Fruit fly (Drosophila melanogaster) whole organism, embryonic: ENCODE measurements around the gene Atf3.
A peak's percentile ranks its signal among the peaks of the same experiment; 100 is the strongest.

ENCODE experiments used
- Antp ChIP-seq: fragments of 200-800 bp; sonication (Bioruptor generic); optimal IDR thresholded peaks from 3 replicates; lab custom pipeline; 2016; ENCODE audit warnings: missing biosample characterization, missing genetic modification characterization
- Blimp-1 ChIP-seq: fragments of 200-800 bp; sonication (Bioruptor generic); optimal IDR thresholded peaks from 3 replicates; lab custom pipeline; 2018; ENCODE audit warnings: missing biosample characterization, missing genetic modification characterization, mild to moderate bottlenecking, moderate library complexity, missing genetic modification reagents
- BtbVII ChIP-seq: fragments of 200-800 bp; sonication (Bioruptor generic); optimal IDR thresholded peaks from 3 replicates; lab custom pipeline; 2017; ENCODE audit warnings: missing biosample characterization, mild to moderate bottlenecking, missing genetic modification characterization
- CG10462 ChIP-seq: fragments of 200-800 bp; sonication (Bioruptor generic); optimal IDR thresholded peaks from 2 replicates; lab custom pipeline; 2016; ENCODE audit warnings: missing biosample characterization, missing genetic modification characterization
- CG11695 ChIP-seq: fragments of 200-800 bp; sonication (Bioruptor generic); IDR thresholded peaks from 3 replicates; pipeline ENCODE4 v1.3.6; 2022; ENCODE audit warnings: missing biosample characterization, missing genetic modification characterization
- CG13123 ChIP-seq: fragments of 200-800 bp; sonication (Bioruptor generic); optimal IDR thresholded peaks from 2 replicates; lab custom pipeline; 2016; ENCODE audit warnings: missing biosample characterization, missing genetic modification characterization
- CG13296 ChIP-seq: fragments of 200-800 bp; sonication (Bioruptor generic); optimal IDR thresholded peaks from 3 replicates; lab custom pipeline; 2018; ENCODE audit warnings: missing biosample characterization, mild to moderate bottlenecking, missing genetic modification characterization
- CG15514 ChIP-seq: fragments of 200-800 bp; sonication (Bioruptor generic); optimal IDR thresholded peaks from 3 replicates; lab custom pipeline; 2017; ENCODE audit warnings: missing biosample characterization, missing genetic modification characterization, mild to moderate bottlenecking, moderate library complexity, missing genetic modification reagents
- CG1602 ChIP-seq: fragments of 200-800 bp; sonication (Bioruptor generic); optimal IDR thresholded peaks from 3 replicates; lab custom pipeline; 2016; ENCODE audit warnings: missing biosample characterization, missing genetic modification characterization
- CG17912 ChIP-seq: fragments of 200-800 bp; sonication (Bioruptor generic); optimal IDR thresholded peaks from 2 replicates; lab custom pipeline; 2018; ENCODE audit warnings: missing biosample characterization, mild to moderate bottlenecking, missing genetic modification characterization
- CG30020 ChIP-seq: fragments of 200-800 bp; optimal IDR thresholded peaks from 2 replicates; lab custom pipeline; 2019; ENCODE audit warnings: missing biosample characterization, mild to moderate bottlenecking, missing genetic modification characterization, moderate library complexity
- CG32532 ChIP-seq: fragments of 200-800 bp; sonication (Bioruptor generic); IDR thresholded peaks from 2 replicates; pipeline ENCODE4 v1.3.6; 2022; ENCODE audit warnings: missing biosample characterization, missing genetic modification characterization
- CG32772 ChIP-seq: fragments of 200-800 bp; sonication (Bioruptor generic); IDR thresholded peaks from 2 replicates; pipeline ENCODE4 v1.3.6; 2022; ENCODE audit warnings: missing biosample characterization, missing genetic modification characterization
- CG6175 ChIP-seq: fragments of 200-800 bp; sonication (Bioruptor generic); IDR thresholded peaks from 3 replicates; pipeline ENCODE4 v1.3.6; 2022; ENCODE audit warnings: missing biosample characterization, missing genetic modification characterization
- CG6813 ChIP-seq: fragments of 200-800 bp; sonication (Bioruptor generic); optimal IDR thresholded peaks from 2 replicates; lab custom pipeline; 2017; ENCODE audit warnings: missing biosample characterization, missing genetic modification characterization, mild to moderate bottlenecking, moderate library complexity, missing genetic modification reagents
- CG7963 ChIP-seq: fragments of 200-800 bp; sonication (Bioruptor generic); IDR thresholded peaks from 3 replicates; pipeline ENCODE4 v1.3.6; 2022; ENCODE audit warnings: missing biosample characterization, missing genetic modification characterization; ENCODE audit not compliant: partially characterized antibody
- CG9797 ChIP-seq: fragments of 200-800 bp; sonication (Bioruptor generic); optimal IDR thresholded peaks from 3 replicates; lab custom pipeline; 2018; ENCODE audit warnings: missing biosample characterization, mild to moderate bottlenecking, missing genetic modification characterization
- CG9932 ChIP-seq: fragments of 200-800 bp; sonication (Bioruptor generic); IDR thresholded peaks from 2 replicates; pipeline ENCODE4 v1.3.6; 2022; ENCODE audit warnings: missing biosample characterization, missing genetic modification characterization
- CoRest ChIP-seq: fragments of 200-800 bp; sonication (Bioruptor generic); optimal IDR thresholded peaks from 3 replicates; lab custom pipeline; 2018; ENCODE audit warnings: missing biosample characterization, mild to moderate bottlenecking, missing genetic modification characterization, moderate library complexity
- Dbx ChIP-seq: fragments of 200-800 bp; sonication (Bioruptor generic); IDR thresholded peaks from 3 replicates; pipeline ENCODE4 v1.3.6; 2022; ENCODE audit warnings: missing biosample characterization, missing genetic modification characterization
- Dp ChIP-seq: fragments of 200-800 bp; sonication (Bioruptor generic); optimal IDR thresholded peaks from 2 replicates; lab custom pipeline; 2018; ENCODE audit warnings: missing biosample characterization, mild to moderate bottlenecking, missing genetic modification characterization, moderate library complexity
- E2f2 ChIP-seq: fragments of 200-800 bp; sonication (Bioruptor generic); IDR thresholded peaks from 2 replicates; pipeline ENCODE4 v1.3.6; 2022; ENCODE audit warnings: missing biosample characterization, missing genetic modification characterization
- ERR ChIP-seq: fragments of 200-800 bp; sonication (Bioruptor generic); optimal IDR thresholded peaks from 2 replicates; lab custom pipeline; 2016; ENCODE audit warnings: missing biosample characterization, missing genetic modification characterization
- Eip74EF ChIP-seq, 2 experiments: fragments of 200-800 bp in 1 of 2; fragments of >200 bp in 1 of 2; sonication (Bioruptor generic) in 1 of 2; optimal IDR thresholded peaks; 2 replicates each; lab custom pipeline; 2017 to 2019; ENCODE audit warnings: missing biosample characterization in 2 of 2, missing genetic modification characterization in 2 of 2, mild to moderate bottlenecking in 1 of 2, moderate library complexity in 1 of 2
- Fer1 ChIP-seq: fragments of 200-800 bp; sonication (Bioruptor generic); optimal IDR thresholded peaks from 2 replicates; lab custom pipeline; 2017; ENCODE audit warnings: missing biosample characterization, mild to moderate bottlenecking, missing genetic modification characterization
- Hand ChIP-seq: fragments of 200-800 bp; sonication (Bioruptor generic); optimal IDR thresholded peaks from 2 replicates; lab custom pipeline; 2017; ENCODE audit warnings: mild to moderate bottlenecking, missing biosample characterization, missing genetic modification reagents, missing genetic modification characterization
- HmgD ChIP-seq: fragments of 200-800 bp; sonication (Bioruptor generic); optimal IDR thresholded peaks from 3 replicates; lab custom pipeline; 2016; ENCODE audit warnings: missing biosample characterization, missing genetic modification characterization
- Jarid2 ChIP-seq: fragments of 200-800 bp; sonication (Bioruptor generic); optimal IDR thresholded peaks from 3 replicates; lab custom pipeline; 2017; ENCODE audit warnings: mild to moderate bottlenecking, missing biosample characterization, missing genetic modification reagents, missing genetic modification characterization
- Opbp ChIP-seq: fragments of 200-800 bp; sonication (Bioruptor generic); IDR thresholded peaks from 3 replicates; pipeline ENCODE4 v1.3.6; 2022; ENCODE audit warnings: missing biosample characterization, missing genetic modification characterization; ENCODE audit not compliant: partially characterized antibody
- Sry-δ ChIP-seq: fragments of 200-800 bp; sonication (Bioruptor generic); optimal IDR thresholded peaks from 2 replicates; lab custom pipeline; 2016; ENCODE audit warnings: missing biosample characterization, missing genetic modification characterization
- crc ChIP-seq: fragments of 200-800 bp; sonication (Bioruptor generic); optimal IDR thresholded peaks from 2 replicates; lab custom pipeline; 2016; ENCODE audit warnings: missing biosample characterization, missing genetic modification characterization
- gsb ChIP-seq: fragments of 200-800 bp; sonication (Bioruptor generic); IDR thresholded peaks from 2 replicates; pipeline ENCODE4 v1.3.6; 2022; ENCODE audit warnings: missing biosample characterization, missing genetic modification characterization
- h ChIP-seq: fragments of >200 bp; optimal IDR thresholded peaks from 2 replicates; lab custom pipeline; 2017
- hb ChIP-seq: fragments of 200-800 bp; sonication (Bioruptor generic); IDR thresholded peaks from 3 replicates; pipeline ENCODE4 v1.3.6; 2022; ENCODE audit warnings: missing biosample characterization, missing genetic modification characterization; ENCODE audit not compliant: partially characterized antibody
- insv ChIP-seq, 2 experiments: fragments of 200-800 bp; sonication (Bioruptor generic); optimal IDR thresholded peaks; 3 replicates each; lab custom pipeline; 2016 to 2018; ENCODE audit warnings: missing biosample characterization in 2 of 2, missing genetic modification characterization in 2 of 2
- lov ChIP-seq, 2 experiments: fragments of 200-800 bp in 1 of 2; fragments of >200 bp in 1 of 2; sonication (Bioruptor generic) in 1 of 2; IDR thresholded peaks in 1 of 2; optimal IDR thresholded peaks in 1 of 2; 2 replicates in 1 of 2; 3 replicates in 1 of 2; pipeline versions ENCODE4 v1.3.6 to Lab custom; 2017 to 2022; ENCODE audit warnings: missing biosample characterization in 1 of 2, missing genetic modification characterization in 1 of 2
- mam ChIP-seq: fragments of 200-800 bp; sonication (Bioruptor generic); optimal IDR thresholded peaks from 3 replicates; lab custom pipeline; 2016; ENCODE audit warnings: missing biosample characterization, missing genetic modification characterization
- org-1 ChIP-seq: fragments of 200-800 bp; sonication (Bioruptor generic); optimal IDR thresholded peaks from 2 replicates; lab custom pipeline; 2017; ENCODE audit warnings: missing biosample characterization, missing genetic modification characterization
- pho ChIP-seq: fragments of 200-800 bp; sonication (Bioruptor generic); optimal IDR thresholded peaks from 2 replicates; lab custom pipeline; 2016; ENCODE audit warnings: missing biosample characterization, missing genetic modification characterization
- row ChIP-seq: fragments of 200-800 bp; sonication (Bioruptor generic); IDR thresholded peaks from 3 replicates; pipeline ENCODE4 v1.3.6; 2022; ENCODE audit warnings: missing biosample characterization, missing genetic modification characterization
- slp2 ChIP-seq: fragments of 200-800 bp; sonication (Bioruptor generic); optimal IDR thresholded peaks from 2 replicates; lab custom pipeline; 2016; ENCODE audit warnings: missing biosample characterization, missing genetic modification characterization
- sob ChIP-seq: fragments of 200-800 bp; sonication (Bioruptor generic); IDR thresholded peaks from 2 replicates; pipeline ENCODE4 v1.3.6; 2022; ENCODE audit warnings: missing biosample characterization, missing genetic modification characterization
- tap ChIP-seq: fragments of 200-800 bp; optimal IDR thresholded peaks from 3 replicates; lab custom pipeline; 2019; ENCODE audit warnings: missing biosample characterization, mild to moderate bottlenecking, missing genetic modification characterization, moderate library complexity
- tgo ChIP-seq: fragments of 200-800 bp; sonication (Bioruptor generic); IDR thresholded peaks from 3 replicates; pipeline ENCODE4 v1.3.6; 2022; ENCODE audit warnings: missing biosample characterization, missing genetic modification characterization
- tup ChIP-seq: fragments of 200-800 bp; sonication (Bioruptor generic); optimal IDR thresholded peaks from 2 replicates; lab custom pipeline; 2016; ENCODE audit warnings: missing biosample characterization, mild to moderate bottlenecking, missing genetic modification characterization, moderate library complexity
- wdn ChIP-seq: fragments of 200-800 bp; sonication (Bioruptor generic); IDR thresholded peaks from 2 replicates; pipeline ENCODE4 v1.3.6; 2022; ENCODE audit warnings: missing biosample characterization, missing genetic modification characterization
- zen ChIP-seq: fragments of 200-800 bp; sonication (Bioruptor generic); optimal IDR thresholded peaks from 3 replicates; lab custom pipeline; 2018; ENCODE audit warnings: missing biosample characterization, mild to moderate bottlenecking, missing genetic modification characterization, moderate library complexity
- zf30C ChIP-seq: fragments of 200-800 bp; sonication (Bioruptor generic); optimal IDR thresholded peaks from 3 replicates; lab custom pipeline; 2018; ENCODE audit warnings: missing biosample characterization, mild to moderate bottlenecking, missing genetic modification characterization

Atf3 gene

dm6 chrX:1276757-1277527 is 1.9 kb upstream of the Atf3 start (continued):
- peak; percentile 88 for TF ChIP-seq slp2 (GFP tag; lab: Kevin White, UChicago)
- TF ChIP-seq CG13123 (GFP tag; lab: Kevin White, UChicago) = peak; percentile 81
- peak; percentile 89 for TF ChIP-seq CG6813 (GFP tag; lab: Kevin White, UChicago)
- peak; percentile 90 for TF ChIP-seq CG15514 (GFP tag; lab: Kevin White, UChicago)
- peak; percentile 93 for TF ChIP-seq tgo
- peak; percentile 82 for TF ChIP-seq tup (GFP tag; lab: Kevin White, UChicago)
- TF ChIP-seq pho (GFP tag; lab: Kevin White, UChicago) = peak; percentile 91
- peak; percentile 91 for TF ChIP-seq CoRest (tag; lab: Kevin White, UChicago)
- peak; percentile 82 for TF ChIP-seq crc (GFP tag; lab: Kevin White, UChicago)
- no peak for TF ChIP-seq Opbp (GFP tag; lab: Robert Waterston, UW)
- peak; percentile 89 for TF ChIP-seq CG13296 (GFP tag; lab: Kevin White, UChicago)
- peak; percentile 96 for TF ChIP-seq CG32532 (GFP tag; lab: Robert Waterston, UW)
- TF ChIP-seq CG32772 = peak; percentile 91
- peak in 1 of 2 experiments; percentile 1 for TF ChIP-seq insv (GFP tag; optimal IDR thresholded peaks at IDR 0.05; lab: Kevin White, UChicago)
- TF ChIP-seq Blimp-1 (GFP tag; lab: Kevin White, UChicago) = peak; percentile 71
- TF ChIP-seq org-1 (GFP tag; lab: Kevin White, UChicago) = peak; percentile 95
- TF ChIP-seq tap (tag; lab: Kevin White, UChicago) = peak; percentile 75
- TF ChIP-seq CG17912 = no peak
- TF ChIP-seq CG7963 (GFP tag; lab: Robert Waterston, UW) = no peak
- TF ChIP-seq Fer1 (GFP tag; lab: Kevin White, UChicago) = peak; percentile 95
- TF ChIP-seq zf30C (GFP tag; lab: Kevin White, UChicago) = no peak
- TF ChIP-seq CG9797 (GFP tag; lab: Kevin White, UChicago) = peak; percentile 6
- peak; percentile 48 for TF ChIP-seq zen
- peak; percentile 75 for TF ChIP-seq CG10462 (GFP tag; lab: Kevin White, UChicago)
- peak; percentile 89 for TF ChIP-seq row (GFP tag; lab: Robert Waterston, UW)
- peak; percentile 87 for TF ChIP-seq CG9932
- TF ChIP-seq CG6175 (GFP tag; lab: Robert Waterston, UW) = peak; percentile 91
- TF ChIP-seq ERR = peak; percentile 91
- TF ChIP-seq CG30020 (tag; lab: Kevin White, UChicago) = no peak
- TF ChIP-seq lov (optimal IDR thresholded peaks at IDR 0.05; lab: Kevin White, UChicago) = no peak
- TF ChIP-seq lov (GFP tag; IDR thresholded peaks at IDR 0.05; lab: Robert Waterston, UW) = peak; percentile 84; the same call in 2 of the 3 replicates
- TF ChIP-seq Sry-δ = peak; percentile 54
- peak; percentile 71 for TF ChIP-seq E2f2 (GFP tag; lab: Robert Waterston, UW)
- peak; percentile 96 for TF ChIP-seq CG11695
- TF ChIP-seq HmgD (GFP tag; lab: Kevin White, UChicago) = peak; percentile 57
- no peak for TF ChIP-seq h (lab: Kevin White, UChicago)
- peak; percentile 91 for TF ChIP-seq gsb (GFP tag; lab: Robert Waterston, UW)
- peak; percentile 91 for TF ChIP-seq sob (GFP tag; lab: Robert Waterston, UW)
- TF ChIP-seq hb (GFP tag; lab: Robert Waterston, UW) = no peak
- TF ChIP-seq Dp (GFP tag; lab: Kevin White, UChicago) = no peak
- peak; percentile 72 for TF ChIP-seq Jarid2 (GFP tag; lab: Kevin White, UChicago)
- TF ChIP-seq CG1602 (GFP tag; lab: Kevin White, UChicago) = peak; percentile 73
- peak; percentile 92 for TF ChIP-seq BtbVII (GFP tag; lab: Kevin White, UChicago)
- peak; percentile 88 for TF ChIP-seq wdn (GFP tag; lab: Robert Waterston, UW)
- TF ChIP-seq Antp (GFP tag; lab: Kevin White, UChicago) = peak; percentile 93
- peak in 1 of 2 experiments; percentile 78 for TF ChIP-seq Eip74EF (GFP tag; optimal IDR thresholded peaks at IDR 0.05; lab: Kevin White, UChicago)
- TF ChIP-seq mam (GFP tag; lab: Kevin White, UChicago) = peak; percentile 94
- TF ChIP-seq Dbx (GFP tag; lab: Robert Waterston, UW) = peak; percentile 92
- peak; percentile 86 for TF ChIP-seq Hand
